Worm (Caenorhabditis elegans): Measurements from ENCODE around the gene idpc-7.

ce11 chrV:9645507-9645906 is 26.7 kb upstream of the idpc-7 start, which contains the start of the genes atl-1 and hcp-2:
- no peak for TF ChIP-seq ztf-11 (tag; optimal IDR thresholded peaks at IDR 0.05)
- no peak for TF ChIP-seq blmp-1 (tag; optimal IDR thresholded peaks at IDR 0.05; ENCODE audit: insufficient read depth)
- no peak for TF ChIP-seq unc-62 (GFP tag; optimal IDR thresholded peaks at IDR 0.05)
- TF ChIP-seq nhr-10 (tag; optimal IDR thresholded peaks at IDR 0.05), result no peak
- no peak for TF ChIP-seq snpc-4 (tag; optimal IDR thresholded peaks at IDR 0.05)
- TF ChIP-seq lin-13 (GFP tag; optimal IDR thresholded peaks at IDR 0.05), result no peak
